Fruit fly (Drosophila melanogaster): ENCODE measurements around the gene CG33654.

Gene CG33654

dm6 chr3R:9600558-9600959 is 17.5 kb upstream of the CG33654 start (continued):
- TF ChIP-seq dsx (GFP tag; optimal IDR thresholded peaks at IDR 0.05; ENCODE audit: poor library complexity, severe bottlenecking) (peak; percentile 57), CG32006 (GFP tag; optimal IDR thresholded peaks at IDR 0.05) (peak; percentile 17), acj6 (GFP tag; optimal IDR thresholded peaks at IDR 0.05) (peak; percentile 4), CG8119 (GFP tag; IDR thresholded peaks at IDR 0.05) (no peak), spab (GFP tag; optimal IDR thresholded peaks at IDR 0.05) (peak; percentile 39), Ets96B (tag; optimal IDR thresholded peaks at IDR 0.05) (peak; percentile 55), achi (GFP tag; optimal IDR thresholded peaks at IDR 0.05) (peak; percentile 52), Eip78C (GFP tag) (peak; percentile 84), CG15336 (GFP tag; IDR thresholded peaks at IDR 0.05) (no peak), CG6163 (GFP tag; IDR thresholded peaks at IDR 0.05) (peak; percentile 59; the same call in 1 of the 3 replicates)

dm6 chr3R:9598099-9598498 is 15.1 kb upstream of the CG33654 start:
- TF ChIP-seq CG10631 (GFP tag; optimal IDR thresholded peaks at IDR 0.05) = peak; percentile 76
- peak; percentile 73 for TF ChIP-seq CG34406 (GFP tag; optimal IDR thresholded peaks at IDR 0.05)
- TF ChIP-seq CG16779 (tag; optimal IDR thresholded peaks at IDR 0.05) = peak; percentile 41
- peak; percentile 92 for TF ChIP-seq CG15336 (GFP tag; IDR thresholded peaks at IDR 0.05)
- TF ChIP-seq Lpt (GFP tag; optimal IDR thresholded peaks at IDR 0.05) = peak; percentile 92
- peak; percentile 85 for TF ChIP-seq net (GFP tag; optimal IDR thresholded peaks at IDR 0.05)
- peak; percentile 83 for TF ChIP-seq Hr39 (GFP tag; optimal IDR thresholded peaks at IDR 0.05)
- peak; percentile 59 for TF ChIP-seq CG10669 (GFP tag; optimal IDR thresholded peaks at IDR 0.05)
- peak; percentile 72 for TF ChIP-seq Met (GFP tag; optimal IDR thresholded peaks at IDR 0.05)
- peak; percentile 98 for TF ChIP-seq Hr4 (GFP tag; optimal IDR thresholded peaks at IDR 0.05)
- TF ChIP-seq CG6808 (GFP tag; optimal IDR thresholded peaks at IDR 0.05) = peak; percentile 54
- peak; percentile 51 for TF ChIP-seq Ets21C (GFP tag; optimal IDR thresholded peaks at IDR 0.05)
- peak; percentile 64; the same call in 1 of the 2 replicates for TF ChIP-seq CG11294 (GFP tag; IDR thresholded peaks at IDR 0.05)
- peak; percentile 82 for TF ChIP-seq Sox14 (GFP tag; optimal IDR thresholded peaks at IDR 0.05)
- TF ChIP-seq esn (GFP tag; optimal IDR thresholded peaks at IDR 0.05) = peak; percentile 81
- TF ChIP-seq acj6 (GFP tag; optimal IDR thresholded peaks at IDR 0.05) = peak; percentile 87
- peak; percentile 58 for TF ChIP-seq topi (GFP tag; optimal IDR thresholded peaks at IDR 0.05)
- TF ChIP-seq salr (GFP tag; optimal IDR thresholded peaks at IDR 0.05) = peak; percentile 49 to 82
- TF ChIP-seq dac (GFP tag; optimal IDR thresholded peaks at IDR 0.05) = peak; percentile 93
- TF ChIP-seq CG8119 (GFP tag; IDR thresholded peaks at IDR 0.05) = peak; percentile 95
- TF ChIP-seq fd85E (GFP tag; optimal IDR thresholded peaks at IDR 0.05) = peak; percentile 32
- TF ChIP-seq Eip78C (GFP tag) = peak; percentile 6
- peak; percentile 39 for TF ChIP-seq CG6854 (GFP tag; optimal IDR thresholded peaks at IDR 0.05)
- TF ChIP-seq svp (GFP tag) = no peak
- peak; percentile 77 for TF ChIP-seq CG31627 (GFP tag; optimal IDR thresholded peaks at IDR 0.05)
- TF ChIP-seq ss (GFP tag; optimal IDR thresholded peaks at IDR 0.05) = peak in 1 of 2 experiments; percentile 31
- peak; percentile 54 for TF ChIP-seq vri (GFP tag; optimal IDR thresholded peaks at IDR 0.05)
- TF ChIP-seq OdsH (GFP tag; optimal IDR thresholded peaks at IDR 0.05) = peak; percentile 88
- peak; percentile 14 for TF ChIP-seq CG9139 (GFP tag; optimal IDR thresholded peaks at IDR 0.05)
- TF ChIP-seq eg (GFP tag; IDR thresholded peaks at IDR 0.05) = peak; percentile 89
- TF ChIP-seq fkh (GFP tag; optimal IDR thresholded peaks at IDR 0.05) = no peak
- TF ChIP-seq CG7368 (GFP tag; optimal IDR thresholded peaks at IDR 0.05) = peak; percentile 75
- TF ChIP-seq Hr38 (GFP tag; optimal IDR thresholded peaks at IDR 0.05) = peak; percentile 39
- peak; percentile 92 for TF ChIP-seq CG3919 (GFP tag; optimal IDR thresholded peaks at IDR 0.05)
- peak; percentile 61 for TF ChIP-seq CG8319 (GFP tag; optimal IDR thresholded peaks at IDR 0.05)
- peak; percentile 64 for TF ChIP-seq spab (GFP tag; optimal IDR thresholded peaks at IDR 0.05)
- TF ChIP-seq Blimp-1 (GFP tag; optimal IDR thresholded peaks at IDR 0.05) = peak; percentile 17
- TF ChIP-seq achi (GFP tag; optimal IDR thresholded peaks at IDR 0.05) = peak; percentile 84
- peak; percentile 54 for TF ChIP-seq fd59A (GFP tag; optimal IDR thresholded peaks at IDR 0.05)
- TF ChIP-seq CG4318 (GFP tag; optimal IDR thresholded peaks at IDR 0.05) = peak; percentile 90
- TF ChIP-seq CG1621 (tag; optimal IDR thresholded peaks at IDR 0.05) = peak; percentile 52
- TF ChIP-seq lz (GFP tag; optimal IDR thresholded peaks at IDR 0.05) = peak; percentile 73
- TF ChIP-seq CG11762 (GFP tag; optimal IDR thresholded peaks at IDR 0.05; ENCODE audit: insufficient read depth) = peak; percentile 81
- peak; percentile 62 for TF ChIP-seq CG3032 (tag; optimal IDR thresholded peaks at IDR 0.05)
- peak; percentile 68 for TF ChIP-seq Sox15 (GFP tag; optimal IDR thresholded peaks at IDR 0.05)

Measured in whole organism, prepupa.